Fruit fly (Drosophila melanogaster) whole organism, embryonic: ENCODE data around the gene ZIPIC.

Experiments used
- BEAF-32 ChIP-seq: fragments of 200-800 bp; sonication (Bioruptor generic); optimal IDR thresholded peaks from 3 replicates; lab custom pipeline; 2017; ENCODE audit warnings: missing biosample characterization, missing genetic modification characterization, mild to moderate bottlenecking, moderate library complexity, missing genetic modification reagents
- BtbVII ChIP-seq: fragments of 200-800 bp; sonication (Bioruptor generic); optimal IDR thresholded peaks from 3 replicates; lab custom pipeline; 2017; ENCODE audit warnings: missing biosample characterization, mild to moderate bottlenecking, missing genetic modification characterization
- CG10366 ChIP-seq: fragments of 200-800 bp; sonication (Bioruptor generic); IDR thresholded peaks from 2 replicates; pipeline ENCODE4 v1.3.6; 2022; ENCODE audit warnings: missing biosample characterization, missing genetic modification characterization
- CG10543 ChIP-seq: fragments of 200-800 bp; sonication (Bioruptor generic); optimal IDR thresholded peaks from 3 replicates; lab custom pipeline; 2017; ENCODE audit warnings: missing biosample characterization, mild to moderate bottlenecking, missing genetic modification characterization, moderate library complexity
- CG12769 ChIP-seq: fragments of 200-800 bp; sonication (Bioruptor generic); optimal IDR thresholded peaks from 2 replicates; lab custom pipeline; 2019; ENCODE audit warnings: missing biosample characterization, mild to moderate bottlenecking, missing genetic modification characterization, moderate library complexity
- CG15269 ChIP-seq: fragments of 200-800 bp; sonication (Bioruptor generic); optimal IDR thresholded peaks from 2 replicates; lab custom pipeline; 2018; ENCODE audit warnings: missing biosample characterization, mild to moderate bottlenecking, missing genetic modification characterization, moderate library complexity
- CG15514 ChIP-seq: fragments of 200-800 bp; sonication (Bioruptor generic); optimal IDR thresholded peaks from 3 replicates; lab custom pipeline; 2017; ENCODE audit warnings: missing biosample characterization, missing genetic modification characterization, mild to moderate bottlenecking, moderate library complexity, missing genetic modification reagents
- CG17361 ChIP-seq: fragments of 200-800 bp; sonication (Bioruptor generic); IDR thresholded peaks from 3 replicates; pipeline ENCODE4 v1.3.6; 2022; ENCODE audit warnings: missing biosample characterization, missing genetic modification characterization
- CG17568 ChIP-seq: fragments of 200-800 bp; sonication (Bioruptor generic); optimal IDR thresholded peaks from 2 replicates; lab custom pipeline; 2018; ENCODE audit warnings: missing biosample characterization, mild to moderate bottlenecking, missing genetic modification characterization, moderate library complexity
- CG18262 ChIP-seq: fragments of 200-800 bp; optimal IDR thresholded peaks from 3 replicates; lab custom pipeline; 2019; ENCODE audit warnings: missing biosample characterization, mild to moderate bottlenecking, missing genetic modification characterization, moderate library complexity
- CG18764 ChIP-seq: fragments of 200-800 bp; sonication (Bioruptor generic); optimal IDR thresholded peaks from 3 replicates; lab custom pipeline; 2016; ENCODE audit warnings: missing biosample characterization, missing genetic modification characterization
- Fer1 ChIP-seq: fragments of 200-800 bp; sonication (Bioruptor generic); optimal IDR thresholded peaks from 2 replicates; lab custom pipeline; 2017; ENCODE audit warnings: missing biosample characterization, mild to moderate bottlenecking, missing genetic modification characterization
- Xrp1 ChIP-seq: fragments of 200-800 bp; sonication (Bioruptor generic); IDR thresholded peaks from 2 replicates; pipeline ENCODE4 v1.3.6; 2022; ENCODE audit warnings: missing biosample characterization, missing genetic modification characterization
- ac ChIP-seq: fragments of 200-800 bp; sonication (Bioruptor generic); optimal IDR thresholded peaks from 3 replicates; lab custom pipeline; 2017; ENCODE audit warnings: missing biosample characterization, mild to moderate bottlenecking, missing genetic modification characterization
- dm ChIP-seq: fragments of 200-800 bp; sonication (Bioruptor generic); optimal IDR thresholded peaks from 3 replicates; lab custom pipeline; 2016; ENCODE audit warnings: missing biosample characterization, missing genetic modification characterization
- esg ChIP-seq: fragments of 200-800 bp; sonication (Bioruptor generic); conservative IDR thresholded peaks from 2 replicates; pipeline ENCODE4 v1.3.6; 2022; ENCODE audit warnings: missing biosample characterization, missing genetic modification characterization
- exex ChIP-seq: fragments of 200-800 bp; sonication (Bioruptor generic); optimal IDR thresholded peaks from 4 replicates; lab custom pipeline; 2018; ENCODE audit warnings: missing biosample characterization, mild to moderate bottlenecking, missing genetic modification characterization, moderate library complexity
- fd102C ChIP-seq: fragments of 200-800 bp; sonication (Bioruptor generic); optimal IDR thresholded peaks from 2 replicates; lab custom pipeline; 2018; ENCODE audit warnings: missing biosample characterization, mild to moderate bottlenecking, missing genetic modification characterization, moderate library complexity
- ftz-f1 ChIP-seq: fragments of 200-800 bp; sonication (Bioruptor generic); optimal IDR thresholded peaks from 2 replicates; lab custom pipeline; 2016; ENCODE audit warnings: missing biosample characterization, missing genetic modification characterization
- hbn ChIP-seq: fragments of 200-800 bp; sonication (Bioruptor generic); IDR thresholded peaks from 2 replicates; pipeline ENCODE4 v1.3.6; 2022; ENCODE audit warnings: missing biosample characterization, missing genetic modification characterization; ENCODE audit not compliant: partially characterized antibody
- lola ChIP-seq, 3 experiments: fragments of >200 bp in 2 of 3; fragments of 200-800 bp in 1 of 3; sonication (Bioruptor generic) in 1 of 3; optimal IDR thresholded peaks; 2 replicates each; lab custom pipeline; 2017 to 2019; ENCODE audit warnings: missing biosample characterization in 3 of 3, missing genetic modification characterization in 3 of 3, mild to moderate bottlenecking in 1 of 3, moderate library complexity in 1 of 3
- mirr ChIP-seq: fragments of 200-800 bp; sonication (Bioruptor generic); optimal IDR thresholded peaks from 3 replicates; lab custom pipeline; 2018; ENCODE audit warnings: missing biosample characterization, mild to moderate bottlenecking, missing genetic modification characterization
- row ChIP-seq: fragments of 200-800 bp; sonication (Bioruptor generic); IDR thresholded peaks from 3 replicates; pipeline ENCODE4 v1.3.6; 2022; ENCODE audit warnings: missing biosample characterization, missing genetic modification characterization
- run ChIP-seq: fragments of 200-800 bp; sonication (Bioruptor generic); optimal IDR thresholded peaks from 3 replicates; lab custom pipeline; 2018; ENCODE audit warnings: missing biosample characterization, mild to moderate bottlenecking, missing genetic modification characterization
- sens ChIP-seq: fragments of 200-800 bp; sonication (Bioruptor generic); peaks from one replicate; lab custom pipeline; 2016; ENCODE audit warnings: missing biosample characterization, missing genetic modification characterization
- sr ChIP-seq: fragments of 200-800 bp; sonication (Bioruptor generic); IDR thresholded peaks from 3 replicates; pipeline ENCODE4 v1.3.6; 2022; ENCODE audit warnings: missing biosample characterization, missing genetic modification characterization
- tgo ChIP-seq: fragments of 200-800 bp; sonication (Bioruptor generic); IDR thresholded peaks from 3 replicates; pipeline ENCODE4 v1.3.6; 2022; ENCODE audit warnings: missing biosample characterization, missing genetic modification characterization

ZIPIC gene

dm6 chr3R:29990681-29991080, 46.0 kb downstream of the ZIPIC start (continued):
- TF ChIP-seq CG12769 (tag; lab: Kevin White, UChicago) (no peak), CG10543 (peak; percentile 4), CG18262 (tag; lab: Kevin White, UChicago) (no peak), mirr (GFP tag; lab: Kevin White, UChicago) (peak; percentile 17), CG10366 (GFP tag; lab: Robert Waterston, UW) (no peak), Fer1 (GFP tag; lab: Kevin White, UChicago) (peak; percentile 58), fd102C (GFP tag; lab: Kevin White, UChicago) (no peak), CG15514 (GFP tag; lab: Kevin White, UChicago) (peak; percentile 23), CG18764 (GFP tag; lab: Kevin White, UChicago) (no peak), sens (GFP tag; lab: Kevin White, UChicago) (peak; percentile 63), BtbVII (GFP tag; lab: Kevin White, UChicago) (peak; percentile 0), CG15269 (no peak), lola (GFP tag; optimal IDR thresholded peaks at IDR 0.05; lab: Kevin White, UChicago) (no peak), CG17568 (GFP tag; lab: Kevin White, UChicago) (no peak), BEAF-32 (GFP tag; lab: Kevin White, UChicago) (no peak), run (tag; lab: Kevin White, UChicago) (no peak), Xrp1 (GFP tag; lab: Robert Waterston, UW) (no peak), ac (no peak), sr (GFP tag; lab: Robert Waterston, UW) (no peak), exex (tag; lab: Kevin White, UChicago) (no peak), ftz-f1 (GFP tag; lab: Kevin White, UChicago) (no peak), CG17361 (no peak), esg (GFP tag; lab: Robert Waterston, UW) (no peak), tgo (GFP tag; lab: Robert Waterston, UW) (no peak), dm (GFP tag; lab: Kevin White, UChicago) (no peak), hbn (GFP tag; lab: Robert Waterston, UW) (no peak), row (GFP tag; lab: Robert Waterston, UW) (no peak)
